Fruit fly (Drosophila melanogaster) whole organism: ENCODE measurements around the gene lace.

Experiments
- EcR ChIP-seq, 2 experiments: fragments of >200 bp; optimal IDR thresholded peaks; 2 replicates each; lab custom pipeline; 2017; ENCODE audit warnings: missing biosample characterization in 2 of 2, missing genetic modification characterization in 2 of 2, missing genetic modification reagents in 2 of 2
- pan ChIP-seq: fragments of >200 bp; optimal IDR thresholded peaks from 2 replicates; lab custom pipeline; 2017

DNA sequence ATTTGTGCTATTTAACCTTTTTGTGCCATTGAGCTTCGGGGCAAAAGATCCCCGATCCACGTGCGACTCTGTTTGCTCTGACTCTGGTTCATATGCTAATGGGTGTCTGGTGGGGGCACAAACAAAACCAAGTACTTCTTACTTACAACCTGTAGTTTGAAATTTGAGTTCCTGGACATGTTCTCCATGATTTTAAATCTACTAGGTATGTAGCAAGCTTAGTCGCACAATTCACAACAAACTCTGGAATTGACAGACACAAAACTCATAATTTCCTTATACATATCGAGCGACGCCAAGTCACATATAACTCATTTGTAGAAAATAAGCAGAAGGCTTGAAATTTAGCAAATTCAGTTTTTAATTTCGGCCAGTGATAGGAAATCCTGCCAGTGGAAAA, 14.5 kb upstream of the lace start, which contains the start of gene Tim17b2:
- TF ChIP-seq pan (lab: Kevin White, UChicago) (no peak), EcR (GFP tag; optimal IDR thresholded peaks at IDR 0.05; lab: Kevin White, UChicago) (no peak)
